Worm (Caenorhabditis elegans) whole organism, L1 larva: ENCODE data around the gene sdz-19.

Experiments
- C16A3.4 ChIP-seq: fragments of 150-350 bp; optimal IDR thresholded peaks from 2 replicates; lab custom pipeline; 2014; ENCODE audit warnings: missing biosample characterization, missing genetic modification characterization
- F16B12.6 ChIP-seq: fragments of 150-350 bp; optimal IDR thresholded peaks from 2 replicates; lab custom pipeline; 2014; ENCODE audit warnings: missing biosample characterization, missing genetic modification characterization
- Y116A8C.19 ChIP-seq: sonication (generic microtip); optimal IDR thresholded peaks from 2 replicates; lab custom pipeline; 2016; ENCODE audit warnings: missing compliant biosample characterization, missing genetic modification characterization, borderline replicate concordance
- alr-1 ChIP-seq: fragments of 200-800 bp; sonication (Bioruptor generic); optimal IDR thresholded peaks from 2 replicates; lab custom pipeline; 2018; ENCODE audit warnings: borderline replicate concordance, mild to moderate bottlenecking, missing genetic modification characterization, missing compliant biosample characterization
- ceh-63 ChIP-seq: fragments of 200-800 bp; sonication (Bioruptor generic); optimal IDR thresholded peaks from 2 replicates; lab custom pipeline; 2018; ENCODE audit warnings: mild to moderate bottlenecking, missing genetic modification characterization, missing compliant biosample characterization
- ceh-82 ChIP-seq, 3 experiments: fragments of 150-350 bp in 1 of 3; sonication (generic microtip) in 2 of 3; optimal IDR thresholded peaks; 2 replicates each; lab custom pipeline; 2014 to 2017; ENCODE audit warnings: missing biosample characterization in 3 of 3, missing genetic modification characterization in 3 of 3
- ceh-88 ChIP-seq: fragments of 200-800 bp; sonication (Bioruptor generic); IDR thresholded peaks from 2 replicates; pipeline ENCODE4 v1.3.6; 2022; ENCODE audit warnings: missing genetic modification characterization, missing compliant biosample characterization
- ceh-90 ChIP-seq: sonication (generic microtip); optimal IDR thresholded peaks from 2 replicates; lab custom pipeline; 2016; ENCODE audit warnings: missing genetic modification characterization, missing compliant biosample characterization
- ces-1 ChIP-seq: fragments of 150-350 bp; optimal IDR thresholded peaks from 2 replicates; lab custom pipeline; 2014; ENCODE audit warnings: missing biosample characterization, missing genetic modification reagents, missing genetic modification characterization
- dsc-1 ChIP-seq: sonication (generic microtip); optimal IDR thresholded peaks from 2 replicates; lab custom pipeline; 2016; ENCODE audit warnings: mild to moderate bottlenecking, missing genetic modification characterization, missing compliant biosample characterization
- efl-1 ChIP-seq, 4 experiments: fragments of 150-350 bp; optimal IDR thresholded peaks in 3 of 4; peaks in 1 of 4; 1 replicate in 1 of 4; 2 replicates in 3 of 4; lab custom pipeline; 2014; ENCODE audit warnings: missing biosample characterization in 2 of 4, missing genetic modification characterization in 2 of 4, missing genetic modification reagents in 2 of 4
- elt-3 ChIP-seq, 6 experiments: fragments of 150-350 bp in 1 of 6; sonication (generic microtip); optimal IDR thresholded peaks; 2 replicates each; lab custom pipeline; 2017 to 2018; ENCODE audit warnings: missing biosample characterization in 6 of 6, missing genetic modification characterization in 6 of 6, inconsistent platforms in 1 of 6
- ets-5 ChIP-seq: fragments of 200-800 bp; sonication (Bioruptor generic); IDR thresholded peaks from 2 replicates; pipeline ENCODE4 v1.3.6; 2022; ENCODE audit warnings: missing genetic modification characterization, missing compliant biosample characterization
- fkh-4 ChIP-seq: sonication (generic microtip); optimal IDR thresholded peaks from 2 replicates; lab custom pipeline; 2016; ENCODE audit warnings: missing compliant biosample characterization, missing genetic modification characterization, borderline replicate concordance
- fkh-8 ChIP-seq: sonication (generic microtip); optimal IDR thresholded peaks from 2 replicates; lab custom pipeline; 2016; ENCODE audit warnings: mild to moderate bottlenecking, missing genetic modification characterization, missing compliant biosample characterization
- hlh-4 ChIP-seq: sonication (generic microtip); optimal IDR thresholded peaks from 2 replicates; lab custom pipeline; 2016; ENCODE audit warnings: mild to moderate bottlenecking, missing genetic modification characterization, missing compliant biosample characterization
- irx-1 ChIP-seq: sonication (generic microtip); optimal IDR thresholded peaks from 2 replicates; lab custom pipeline; 2016; ENCODE audit warnings: missing genetic modification characterization, missing compliant biosample characterization
- isw-1 ChIP-seq: fragments of 200-800 bp; sonication (Bioruptor generic); IDR thresholded peaks from 2 replicates; pipeline ENCODE4 v1.3.6; 2022; ENCODE audit warnings: missing genetic modification characterization, missing compliant biosample characterization
- jun-1 ChIP-seq: fragments of 150-350 bp; optimal IDR thresholded peaks from 2 replicates; lab custom pipeline; 2014; ENCODE audit warnings: missing biosample characterization, missing genetic modification reagents, missing genetic modification characterization
- lin-13 ChIP-seq: fragments of 150-350 bp; optimal IDR thresholded peaks from 2 replicates; lab custom pipeline; 2014; ENCODE audit warnings: missing biosample characterization, missing genetic modification reagents, missing genetic modification characterization
- lin-14 ChIP-seq: fragments of 200-800 bp; sonication (Bioruptor generic); optimal IDR thresholded peaks from 2 replicates; lab custom pipeline; 2018; ENCODE audit warnings: mild to moderate bottlenecking, missing genetic modification characterization, moderate library complexity, missing compliant biosample characterization
- lin-15B ChIP-seq: fragments of 150-350 bp; sonication (generic microtip); optimal IDR thresholded peaks from 3 replicates; lab custom pipeline; 2014; ENCODE audit warnings: missing biosample characterization, missing genetic modification characterization
- lin-35 ChIP-seq, 2 experiments: fragments of 150-350 bp; optimal IDR thresholded peaks; 2 replicates each; lab custom pipeline; 2014; ENCODE audit warnings: missing biosample characterization in 2 of 2, missing genetic modification characterization in 2 of 2, missing genetic modification reagents in 2 of 2
- lin-39 ChIP-seq: fragments of 150-350 bp; optimal IDR thresholded peaks from 2 replicates; lab custom pipeline; 2014; ENCODE audit warnings: missing biosample characterization, missing genetic modification reagents, missing genetic modification characterization
- lir-3 ChIP-seq: sonication (generic microtip); optimal IDR thresholded peaks from 2 replicates; lab custom pipeline; 2016; ENCODE audit warnings: mild to moderate bottlenecking, missing genetic modification characterization, moderate library complexity, missing compliant biosample characterization; ENCODE audit not compliant: poor library complexity
- lsy-2 ChIP-seq, 2 experiments: fragments of 150-350 bp; optimal IDR thresholded peaks; 2 replicates each; lab custom pipeline; 2014; ENCODE audit warnings: missing biosample characterization in 2 of 2, missing genetic modification characterization in 2 of 2
- mdl-1 ChIP-seq, 2 experiments: fragments of 150-350 bp; optimal IDR thresholded peaks; 2 replicates each; lab custom pipeline; 2014 to 2017; ENCODE audit warnings: missing biosample characterization in 2 of 2, missing genetic modification characterization in 2 of 2, inconsistent platforms in 1 of 2
- nhr-11 ChIP-seq: fragments of 150-350 bp; optimal IDR thresholded peaks from 2 replicates; lab custom pipeline; 2014; ENCODE audit warnings: missing biosample characterization, missing genetic modification characterization
- nhr-12 ChIP-seq: sonication (generic microtip); optimal IDR thresholded peaks from 2 replicates; lab custom pipeline; 2017; ENCODE audit warnings: missing biosample characterization, missing genetic modification characterization
- nhr-19 ChIP-seq: fragments of 200-800 bp; sonication (Bioruptor generic); conservative IDR thresholded peaks from 2 replicates; pipeline ENCODE4 v1.3.6; 2022; ENCODE audit warnings: missing genetic modification characterization, missing compliant biosample characterization
- nhr-20 ChIP-seq: sonication (generic microtip); optimal IDR thresholded peaks from 2 replicates; lab custom pipeline; 2016; ENCODE audit warnings: mild to moderate bottlenecking, missing genetic modification characterization, missing compliant biosample characterization
- nhr-28 ChIP-seq: fragments of 150-350 bp; optimal IDR thresholded peaks from 2 replicates; lab custom pipeline; 2014; ENCODE audit warnings: missing biosample characterization, missing genetic modification characterization
- nhr-47 ChIP-seq: sonication (generic microtip); optimal IDR thresholded peaks from 2 replicates; lab custom pipeline; 2016; ENCODE audit warnings: mild to moderate bottlenecking, missing genetic modification characterization, moderate library complexity, missing compliant biosample characterization
- nhr-71 ChIP-seq: sonication (generic microtip); optimal IDR thresholded peaks from 2 replicates; lab custom pipeline; 2016; ENCODE audit warnings: mild to moderate bottlenecking, missing genetic modification characterization, moderate library complexity, missing compliant biosample characterization
- nhr-77 ChIP-seq: fragments of 150-350 bp; optimal IDR thresholded peaks from 2 replicates; lab custom pipeline; 2014; ENCODE audit warnings: missing biosample characterization, missing genetic modification characterization
- nhr-90 ChIP-seq: sonication (generic microtip); optimal IDR thresholded peaks from 2 replicates; lab custom pipeline; 2016; ENCODE audit warnings: mild to moderate bottlenecking, missing genetic modification characterization, missing compliant biosample characterization; ENCODE audit not compliant: poor library complexity
- pqm-1 ChIP-seq: sonication (generic microtip); optimal IDR thresholded peaks from 3 replicates; lab custom pipeline; 2017; ENCODE audit warnings: missing biosample characterization, missing genetic modification characterization
- skn-1 ChIP-seq: fragments of 150-350 bp; optimal IDR thresholded peaks from 2 replicates; lab custom pipeline; 2014; ENCODE audit warnings: missing biosample characterization, missing genetic modification characterization
- snpc-4 ChIP-seq: fragments of 150-350 bp; optimal IDR thresholded peaks from 2 replicates; lab custom pipeline; 2014; ENCODE audit warnings: missing biosample characterization, missing genetic modification characterization
- snu-23 ChIP-seq: sonication (generic microtip); optimal IDR thresholded peaks from 2 replicates; lab custom pipeline; 2016; ENCODE audit warnings: missing genetic modification characterization, missing compliant biosample characterization
- sup-37 ChIP-seq: fragments of 200-800 bp; sonication (Bioruptor generic); optimal IDR thresholded peaks from 2 replicates; lab custom pipeline; 2018; ENCODE audit warnings: mild to moderate bottlenecking, missing genetic modification characterization, missing compliant biosample characterization
- swsn-7 ChIP-seq: sonication (generic microtip); optimal IDR thresholded peaks from 2 replicates; lab custom pipeline; 2016; ENCODE audit warnings: missing genetic modification characterization, missing compliant biosample characterization
- tbx-2 ChIP-seq: sonication (generic microtip); optimal IDR thresholded peaks from 2 replicates; lab custom pipeline; 2016; ENCODE audit warnings: missing genetic modification characterization, missing compliant biosample characterization
- unc-62 ChIP-seq: fragments of 150-350 bp; optimal IDR thresholded peaks from 2 replicates; lab custom pipeline; 2014; ENCODE audit warnings: missing biosample characterization, missing genetic modification reagents, missing genetic modification characterization
- unc-86 ChIP-seq: sonication (generic microtip); optimal IDR thresholded peaks from 2 replicates; lab custom pipeline; 2016; ENCODE audit warnings: missing genetic modification characterization, missing compliant biosample characterization
- unc-98 ChIP-seq: fragments of 200-800 bp; sonication (Bioruptor generic); IDR thresholded peaks from 2 replicates; pipeline ENCODE4 v1.3.6; 2022; ENCODE audit warnings: missing genetic modification characterization, missing compliant biosample characterization
- vab-15 ChIP-seq: sonication (generic microtip); optimal IDR thresholded peaks from 2 replicates; lab custom pipeline; 2017; ENCODE audit warnings: missing genotype, mild to moderate bottlenecking, missing genetic modification characterization, missing compliant biosample characterization
- xbp-1 ChIP-seq: sonication (generic microtip); optimal IDR thresholded peaks from 2 replicates; lab custom pipeline; 2016; ENCODE audit warnings: missing genetic modification characterization, missing compliant biosample characterization
- ztf-11 ChIP-seq, 2 experiments: sonication (generic microtip); optimal IDR thresholded peaks; 2 replicates each; lab custom pipeline; 2016 to 2017; ENCODE audit warnings: missing genetic modification characterization in 2 of 2, missing biosample characterization in 1 of 2, missing compliant biosample characterization in 1 of 2
- ztf-4 ChIP-seq: fragments of 150-350 bp; optimal IDR thresholded peaks from 2 replicates; lab custom pipeline; 2014; ENCODE audit warnings: missing biosample characterization, missing genetic modification characterization

The sdz-19 gene

ce11 chrX:12461557-12461956, 41.6 kb downstream of the sdz-19 start, which contains the start of gene odr-7:
Gene odr-7, minus strand, starts transcription at chrX:12461657.
- TF ChIP-seq unc-98 (no peak), nhr-20 (tag; lab: Kevin White, UChicago) (no peak), ceh-63 (GFP tag; lab: Kevin White, UChicago) (no peak), C16A3.4 (tag; lab: Kevin White, UChicago) (no peak), nhr-90 (tag; lab: Kevin White, UChicago) (no peak), dsc-1 (tag; lab: Kevin White, UChicago) (no peak)

- TF ChIP-seq F16B12.6: no peak
- TF ChIP-seq snu-23 (GFP tag; lab: Kevin White, UChicago): peak; percentile 67
- no peak for TF ChIP-seq lin-14 (GFP tag; lab: Kevin White, UChicago)
- peak; percentile 33 for TF ChIP-seq swsn-7 (tag; lab: Kevin White, UChicago)
- TF ChIP-seq nhr-12 (tag; lab: Kevin White, UChicago): no peak
- TF ChIP-seq lsy-2 (tag; optimal IDR thresholded peaks at IDR 0.05; lab: Kevin White, UChicago): peak in 1 of 2 experiments; percentile 38
- TF ChIP-seq elt-3 (tag; optimal IDR thresholded peaks at IDR 0.05; lab: Kevin White, UChicago): peak in 2 of 6 experiments; percentile 10 to 53
- no peak for TF ChIP-seq lin-15B (tag; lab: Kevin White, UChicago)
- TF ChIP-seq fkh-4 (tag; lab: Kevin White, UChicago): no peak
- peak; percentile 20 for TF ChIP-seq irx-1
- peak in 1 of 2 experiments; percentile 13 for TF ChIP-seq efl-1 (optimal IDR thresholded peaks at IDR 0.05; lab: Kevin White, UChicago)
- TF ChIP-seq efl-1 (GFP tag; optimal IDR thresholded peaks at IDR 0.05 in 1 of 2; lab: Kevin White, UChicago): peak in 1 of 2 experiments; percentile 50
- no peak for TF ChIP-seq isw-1
- TF ChIP-seq ceh-82 (tag; optimal IDR thresholded peaks at IDR 0.05; lab: Kevin White, UChicago): no peak
- TF ChIP-seq nhr-47: peak; percentile 58
- TF ChIP-seq nhr-71: peak; percentile 63
- TF ChIP-seq pqm-1 (tag; lab: Kevin White, UChicago): no peak
- peak in 1 of 2 experiments; percentile 65 for TF ChIP-seq lin-35 (GFP tag; optimal IDR thresholded peaks at IDR 0.05; lab: Kevin White, UChicago)
- no peak for TF ChIP-seq ceh-88
- TF ChIP-seq ztf-4 (tag; lab: Kevin White, UChicago): no peak
- TF ChIP-seq ceh-90 (tag; lab: Kevin White, UChicago): no peak
- TF ChIP-seq lin-39: peak; percentile 9
- no peak for TF ChIP-seq ceh-63 (GFP tag; lab: Kevin White, UChicago)
- TF ChIP-seq mdl-1 (tag; optimal IDR thresholded peaks at IDR 0.05; lab: Kevin White, UChicago): peak in 1 of 2 experiments; percentile 35
- TF ChIP-seq tbx-2 (tag; lab: Kevin White, UChicago): peak; percentile 7
- TF ChIP-seq lin-13 (GFP tag; lab: Kevin White, UChicago): no peak
- TF ChIP-seq skn-1 (tag; lab: Kevin White, UChicago): peak; percentile 48
- TF ChIP-seq unc-62 (GFP tag; lab: Kevin White, UChicago): no peak
- no peak for TF ChIP-seq vab-15 (tag; lab: Kevin White, UChicago)
- TF ChIP-seq nhr-20 (tag; lab: Kevin White, UChicago): peak; percentile 68
- peak; percentile 56 for TF ChIP-seq C16A3.4 (tag; lab: Kevin White, UChicago)
- TF ChIP-seq nhr-28 (tag; lab: Kevin White, UChicago): no peak
- TF ChIP-seq sup-37 (GFP tag; lab: Kevin White, UChicago): peak; percentile 20
- peak; percentile 27 for TF ChIP-seq lir-3
- no peak for TF ChIP-seq snpc-4 (tag; lab: Kevin White, UChicago)
- TF ChIP-seq ces-1 (GFP tag; lab: Kevin White, UChicago): no peak
- TF ChIP-seq Y116A8C.19 (tag; lab: Kevin White, UChicago): no peak
- peak; percentile 10 for TF ChIP-seq xbp-1
- peak; percentile 74 for TF ChIP-seq nhr-90 (tag; lab: Kevin White, UChicago)
- peak; percentile 57 for TF ChIP-seq nhr-19 (GFP tag; lab: Robert Waterston, UW)
- peak; percentile 31 for TF ChIP-seq jun-1 (tag; lab: Kevin White, UChicago)
- TF ChIP-seq ets-5 (GFP tag; lab: Robert Waterston, UW): no peak
- no peak for TF ChIP-seq ztf-11 (tag; optimal IDR thresholded peaks at IDR 0.05; lab: Kevin White, UChicago)
- no peak for TF ChIP-seq nhr-11 (tag; lab: Kevin White, UChicago)
- TF ChIP-seq unc-86 (tag; lab: Kevin White, UChicago): no peak
- TF ChIP-seq alr-1 (tag; lab: Kevin White, UChicago): no peak
- no peak for TF ChIP-seq nhr-77 (tag; lab: Kevin White, UChicago)
- no peak for TF ChIP-seq hlh-4 (tag; lab: Kevin White, UChicago)
- TF ChIP-seq fkh-8: no peak
These were observed 45.1 kb downstream of the sdz-19 start for ce11 chrX:12458021-12458420.
